Worm (Caenorhabditis elegans) whole organism, L1 larva: Measurements from ENCODE around the gene moc-2.
A peak's percentile ranks its signal among the peaks of the same experiment; 100 is the strongest.

Source experiments
- C04F5.9 ChIP-seq: sonication (generic microtip); optimal IDR thresholded peaks from 2 replicates; lab custom pipeline; 2016; ENCODE audit warnings: missing genetic modification characterization, missing compliant biosample characterization
- C34B4.2 ChIP-seq: sonication (generic microtip); optimal IDR thresholded peaks from 2 replicates; lab custom pipeline; 2017; ENCODE audit warnings: mild to moderate bottlenecking, missing genetic modification characterization, missing compliant biosample characterization
- ama-1 ChIP-seq: fragments of 150-350 bp; optimal IDR thresholded peaks from 2 replicates; lab custom pipeline; 2014
- blmp-1 ChIP-seq: fragments of 150-350 bp; optimal IDR thresholded peaks from 2 replicates; lab custom pipeline; 2014; ENCODE audit warnings: missing biosample characterization, missing genetic modification characterization
- ceh-63 ChIP-seq: fragments of 200-800 bp; sonication (Bioruptor generic); optimal IDR thresholded peaks from 2 replicates; lab custom pipeline; 2018; ENCODE audit warnings: mild to moderate bottlenecking, missing genetic modification characterization, missing compliant biosample characterization
- ceh-90 ChIP-seq: sonication (generic microtip); optimal IDR thresholded peaks from 2 replicates; lab custom pipeline; 2016; ENCODE audit warnings: missing genetic modification characterization, missing compliant biosample characterization
- ces-1 ChIP-seq: fragments of 150-350 bp; optimal IDR thresholded peaks from 2 replicates; lab custom pipeline; 2014; ENCODE audit warnings: missing biosample characterization, missing genetic modification reagents, missing genetic modification characterization
- dpl-1 ChIP-seq, 3 experiments: fragments of 150-350 bp in 2 of 3; sonication (generic microtip) in 1 of 3; optimal IDR thresholded peaks; 2 replicates each; lab custom pipeline; 2014 to 2017; ENCODE audit warnings: missing biosample characterization in 3 of 3, missing genetic modification characterization in 3 of 3, missing genetic modification reagents in 3 of 3
- dsc-1 ChIP-seq: sonication (generic microtip); optimal IDR thresholded peaks from 2 replicates; lab custom pipeline; 2016; ENCODE audit warnings: mild to moderate bottlenecking, missing genetic modification characterization, missing compliant biosample characterization
- efl-1 ChIP-seq, 4 experiments: fragments of 150-350 bp; optimal IDR thresholded peaks in 3 of 4; peaks in 1 of 4; 1 replicate in 1 of 4; 2 replicates in 3 of 4; lab custom pipeline; 2014; ENCODE audit warnings: missing biosample characterization in 2 of 4, missing genetic modification characterization in 2 of 4, missing genetic modification reagents in 2 of 4
- elt-2 ChIP-seq: sonication (generic microtip); optimal IDR thresholded peaks from 2 replicates; lab custom pipeline; 2016; ENCODE audit warnings: missing genetic modification characterization, mild to moderate bottlenecking, inconsistent platforms, missing compliant biosample characterization, missing genetic modification reagents
- ets-5 ChIP-seq: fragments of 200-800 bp; sonication (Bioruptor generic); IDR thresholded peaks from 2 replicates; pipeline ENCODE4 v1.3.6; 2022; ENCODE audit warnings: missing genetic modification characterization, missing compliant biosample characterization
- fkh-10 ChIP-seq: sonication (generic microtip); optimal IDR thresholded peaks from 2 replicates; lab custom pipeline; 2017; ENCODE audit warnings: missing biosample characterization, missing genetic modification reagents, missing genetic modification characterization
- fkh-4 ChIP-seq: sonication (generic microtip); optimal IDR thresholded peaks from 2 replicates; lab custom pipeline; 2016; ENCODE audit warnings: missing compliant biosample characterization, missing genetic modification characterization, borderline replicate concordance
- fos-1 ChIP-seq: fragments of 150-350 bp; optimal IDR thresholded peaks from 2 replicates; lab custom pipeline; 2014; ENCODE audit warnings: missing biosample characterization, missing genetic modification characterization
- hlh-4 ChIP-seq: sonication (generic microtip); optimal IDR thresholded peaks from 2 replicates; lab custom pipeline; 2016; ENCODE audit warnings: mild to moderate bottlenecking, missing genetic modification characterization, missing compliant biosample characterization
- jun-1 ChIP-seq: fragments of 150-350 bp; optimal IDR thresholded peaks from 2 replicates; lab custom pipeline; 2014; ENCODE audit warnings: missing biosample characterization, missing genetic modification reagents, missing genetic modification characterization
- lin-13 ChIP-seq: fragments of 150-350 bp; optimal IDR thresholded peaks from 2 replicates; lab custom pipeline; 2014; ENCODE audit warnings: missing biosample characterization, missing genetic modification reagents, missing genetic modification characterization
- lin-14 ChIP-seq: fragments of 200-800 bp; sonication (Bioruptor generic); optimal IDR thresholded peaks from 2 replicates; lab custom pipeline; 2018; ENCODE audit warnings: mild to moderate bottlenecking, missing genetic modification characterization, moderate library complexity, missing compliant biosample characterization
- lin-35 ChIP-seq, 2 experiments: fragments of 150-350 bp; optimal IDR thresholded peaks; 2 replicates each; lab custom pipeline; 2014; ENCODE audit warnings: missing biosample characterization in 2 of 2, missing genetic modification characterization in 2 of 2, missing genetic modification reagents in 2 of 2
- lin-39 ChIP-seq: fragments of 150-350 bp; optimal IDR thresholded peaks from 2 replicates; lab custom pipeline; 2014; ENCODE audit warnings: missing biosample characterization, missing genetic modification reagents, missing genetic modification characterization
- lsy-2 ChIP-seq, 2 experiments: fragments of 150-350 bp; optimal IDR thresholded peaks; 2 replicates each; lab custom pipeline; 2014; ENCODE audit warnings: missing biosample characterization in 2 of 2, missing genetic modification characterization in 2 of 2
- mab-9 ChIP-seq: fragments of 200-800 bp; sonication (Bioruptor generic); IDR thresholded peaks from 2 replicates; pipeline ENCODE4 v1.3.6; 2022; ENCODE audit warnings: missing genetic modification reagents, missing genetic modification characterization, missing compliant biosample characterization
- mep-1 ChIP-seq: fragments of 150-350 bp; optimal IDR thresholded peaks from 2 replicates; lab custom pipeline; 2014; ENCODE audit warnings: missing biosample characterization, missing genetic modification characterization
- nhr-19 ChIP-seq: fragments of 200-800 bp; sonication (Bioruptor generic); conservative IDR thresholded peaks from 2 replicates; pipeline ENCODE4 v1.3.6; 2022; ENCODE audit warnings: missing genetic modification characterization, missing compliant biosample characterization
- nhr-20 ChIP-seq: sonication (generic microtip); optimal IDR thresholded peaks from 2 replicates; lab custom pipeline; 2016; ENCODE audit warnings: mild to moderate bottlenecking, missing genetic modification characterization, missing compliant biosample characterization
- nhr-28 ChIP-seq: fragments of 150-350 bp; optimal IDR thresholded peaks from 2 replicates; lab custom pipeline; 2014; ENCODE audit warnings: missing biosample characterization, missing genetic modification characterization
- nhr-71 ChIP-seq: sonication (generic microtip); optimal IDR thresholded peaks from 2 replicates; lab custom pipeline; 2016; ENCODE audit warnings: mild to moderate bottlenecking, missing genetic modification characterization, moderate library complexity, missing compliant biosample characterization
- nhr-76 ChIP-seq: sonication (generic microtip); optimal IDR thresholded peaks from 2 replicates; lab custom pipeline; 2017; ENCODE audit warnings: missing biosample characterization, missing genetic modification characterization
- nhr-77 ChIP-seq: fragments of 150-350 bp; optimal IDR thresholded peaks from 2 replicates; lab custom pipeline; 2014; ENCODE audit warnings: missing biosample characterization, missing genetic modification characterization
- pag-3 ChIP-seq: sonication (generic microtip); optimal IDR thresholded peaks from 2 replicates; lab custom pipeline; 2017; ENCODE audit warnings: missing genetic modification characterization, mild to moderate bottlenecking, missing compliant biosample characterization, antibody characterized with exemption, borderline replicate concordance; ENCODE audit not compliant: insufficient read depth
- pax-3 ChIP-seq: fragments of 200-800 bp; sonication (Bioruptor generic); optimal IDR thresholded peaks from 2 replicates; lab custom pipeline; 2018; ENCODE audit warnings: mild to moderate bottlenecking, missing genetic modification characterization, moderate library complexity, missing compliant biosample characterization
- pqm-1 ChIP-seq: sonication (generic microtip); optimal IDR thresholded peaks from 3 replicates; lab custom pipeline; 2017; ENCODE audit warnings: missing biosample characterization, missing genetic modification characterization
- rnt-1 ChIP-seq: sonication (generic microtip); optimal IDR thresholded peaks from 2 replicates; lab custom pipeline; 2016; ENCODE audit warnings: mild to moderate bottlenecking, missing genetic modification characterization, moderate library complexity, missing compliant biosample characterization
- snpc-4 ChIP-seq: fragments of 150-350 bp; optimal IDR thresholded peaks from 2 replicates; lab custom pipeline; 2014; ENCODE audit warnings: missing biosample characterization, missing genetic modification characterization
- tbx-2 ChIP-seq: sonication (generic microtip); optimal IDR thresholded peaks from 2 replicates; lab custom pipeline; 2016; ENCODE audit warnings: missing genetic modification characterization, missing compliant biosample characterization
- unc-30 ChIP-seq: sonication (generic microtip); optimal IDR thresholded peaks from 2 replicates; lab custom pipeline; 2017; ENCODE audit warnings: missing biosample characterization, missing genetic modification characterization
- unc-86 ChIP-seq: sonication (generic microtip); optimal IDR thresholded peaks from 2 replicates; lab custom pipeline; 2016; ENCODE audit warnings: missing genetic modification characterization, missing compliant biosample characterization
- vab-15 ChIP-seq: sonication (generic microtip); optimal IDR thresholded peaks from 2 replicates; lab custom pipeline; 2017; ENCODE audit warnings: missing genotype, mild to moderate bottlenecking, missing genetic modification characterization, missing compliant biosample characterization
- zag-1 ChIP-seq: fragments of 150-350 bp; optimal IDR thresholded peaks from 2 replicates; lab custom pipeline; 2014; ENCODE audit warnings: missing biosample characterization, missing genetic modification characterization
- ztf-4 ChIP-seq: fragments of 150-350 bp; optimal IDR thresholded peaks from 2 replicates; lab custom pipeline; 2014; ENCODE audit warnings: missing biosample characterization, missing genetic modification characterization

moc-2 gene

DNA sequence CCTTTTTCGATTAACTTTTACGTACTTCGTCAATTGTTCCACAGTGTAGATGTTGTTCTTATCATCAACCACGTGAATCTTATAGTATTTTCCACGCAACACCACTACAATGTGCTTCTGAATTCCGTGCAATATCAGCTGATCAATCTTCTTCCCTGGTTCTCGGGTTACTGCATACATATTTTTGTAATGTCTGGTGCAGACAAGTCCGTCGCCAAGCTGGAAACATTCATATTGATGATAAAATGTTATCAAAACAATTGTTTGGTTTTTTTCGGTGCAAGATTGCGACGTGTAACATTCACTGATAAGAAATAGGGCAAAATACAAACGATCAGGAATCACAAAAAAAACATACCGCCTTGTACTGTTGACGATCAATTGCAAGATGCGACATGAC, 11.5 kb downstream of the moc-2 start:
- no peak for TF ChIP-seq ces-1 (GFP tag; lab: Kevin White, UChicago)
- no peak for TF ChIP-seq C34B4.2 (tag; lab: Kevin White, UChicago)
- no peak for TF ChIP-seq nhr-76
- TF ChIP-seq elt-2 (tag; lab: Kevin White, UChicago), result peak; percentile 67
- no peak for TF ChIP-seq ceh-90 (tag; lab: Kevin White, UChicago)
- no peak for TF ChIP-seq fkh-10 (GFP tag; lab: Kevin White, UChicago)
- TF ChIP-seq nhr-71 (tag; lab: Kevin White, UChicago), result no peak
- no peak for TF ChIP-seq hlh-4
- TF ChIP-seq lin-35 (GFP tag; optimal IDR thresholded peaks at IDR 0.05; lab: Kevin White, UChicago), result peak in 1 of 2 experiments; percentile 8

DNA sequence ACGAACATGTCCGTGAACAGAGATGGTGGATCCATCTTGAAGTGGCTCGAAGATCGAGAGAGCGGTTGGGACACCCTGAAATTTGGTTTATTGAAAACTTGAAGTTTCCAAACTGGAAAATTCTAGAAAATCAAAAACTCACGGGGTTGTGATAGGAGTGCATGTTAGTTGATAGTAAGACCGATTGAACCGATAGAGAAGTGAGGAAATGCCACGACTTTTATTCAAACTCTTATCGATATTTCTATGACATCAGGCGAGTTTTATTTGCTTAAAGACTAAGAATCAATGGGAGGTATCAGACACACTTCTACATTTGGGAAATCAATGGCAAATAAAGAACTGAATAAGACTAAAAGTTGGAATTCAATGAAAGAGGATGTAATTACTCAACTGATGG, 15.1 kb downstream of the moc-2 start, which contains the start of gene lec-10:
Gene lec-10 (minus strand): TSS at position 272 of the 400 bp plus-strand sequence.
- no peak for TF ChIP-seq ama-1 (lab: Kevin White, UChicago)
- peak in 1 of 2 experiments; percentile 47 for TF ChIP-seq lin-35 (GFP tag; optimal IDR thresholded peaks at IDR 0.05; lab: Kevin White, UChicago)
- peak; percentile 39 for TF ChIP-seq jun-1
- TF ChIP-seq elt-2 (tag; lab: Kevin White, UChicago), result peak; percentile 87
- no peak for TF ChIP-seq ceh-63
- TF ChIP-seq ztf-4 (tag; lab: Kevin White, UChicago), result no peak
- no peak for TF ChIP-seq rnt-1 (tag; lab: Kevin White, UChicago)
- TF ChIP-seq nhr-20 (tag; lab: Kevin White, UChicago), result peak; percentile 5
- TF ChIP-seq mab-9 (GFP tag; lab: Robert Waterston, UW), result no peak
- TF ChIP-seq pqm-1, result peak; percentile 81
- no peak for TF ChIP-seq ets-5 (GFP tag; lab: Robert Waterston, UW)

DNA sequence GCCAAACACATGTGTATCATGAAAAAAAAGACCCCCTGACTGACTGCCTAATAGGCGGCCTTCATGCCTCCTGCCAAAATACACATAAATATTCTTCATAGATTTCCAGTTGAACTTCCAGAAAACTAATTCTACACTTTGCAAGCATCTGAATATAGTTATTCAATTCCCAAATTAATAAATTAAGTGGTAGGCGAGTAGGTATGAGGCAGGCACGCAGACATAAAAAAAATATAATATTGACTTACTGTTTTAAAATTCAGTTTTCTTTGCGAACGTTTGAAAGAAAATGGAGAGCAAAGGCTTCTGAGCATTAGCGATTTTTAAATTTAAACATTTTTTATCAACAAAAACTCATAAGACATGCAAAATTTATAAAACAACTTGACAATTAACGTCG, 16.1 kb downstream of the moc-2 start:
- TF ChIP-seq elt-2 (tag; lab: Kevin White, UChicago) (peak; percentile 46), dsc-1 (tag; lab: Kevin White, UChicago) (no peak)

DNA sequence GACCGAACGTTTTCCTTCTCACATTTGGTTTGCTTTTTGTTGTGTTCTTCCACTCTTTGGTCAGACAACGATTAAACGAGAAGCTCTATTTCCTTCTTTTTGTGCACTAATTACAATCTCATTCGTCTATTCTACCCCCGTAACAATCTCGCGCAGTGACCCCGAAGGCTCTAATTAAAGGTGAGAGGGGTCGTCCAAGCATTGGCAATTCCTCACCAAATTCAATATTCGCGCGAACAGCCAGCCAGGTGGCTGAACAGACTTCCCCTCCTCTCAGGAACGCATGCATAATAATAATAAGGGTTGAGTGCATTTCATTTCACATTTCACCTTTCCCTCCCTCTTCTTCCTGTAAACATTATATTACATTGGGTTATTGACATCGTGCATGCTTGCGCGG, 18.9 kb downstream of the moc-2 start:
- no peak for TF ChIP-seq efl-1 (optimal IDR thresholded peaks at IDR 0.05; lab: Kevin White, UChicago)
- no peak for TF ChIP-seq efl-1 (GFP tag; optimal IDR thresholded peaks at IDR 0.05 in 1 of 2; lab: Kevin White, UChicago)
- TF ChIP-seq unc-30 (tag; lab: Kevin White, UChicago), result no peak

DNA sequence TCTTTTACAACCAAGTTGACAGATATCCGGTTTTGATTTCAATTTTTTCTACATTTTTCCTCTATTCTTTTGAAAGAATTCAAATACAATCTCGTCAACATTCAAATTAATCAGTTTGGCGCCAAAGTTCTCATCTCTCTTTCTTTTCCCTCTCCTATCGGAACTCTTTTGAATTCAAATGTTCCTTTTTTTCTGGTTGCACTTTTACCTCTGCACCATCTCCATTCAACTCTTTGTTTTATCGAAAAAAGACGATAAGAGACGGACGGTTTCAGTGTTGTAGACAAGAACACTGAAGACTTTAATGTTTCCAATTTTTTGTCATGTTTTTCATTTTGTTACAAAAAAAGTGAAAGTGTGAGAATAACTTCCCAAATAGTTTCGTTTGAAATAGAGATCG, 28.0 kb downstream of the moc-2 start:
- TF ChIP-seq dpl-1 (GFP tag; optimal IDR thresholded peaks at IDR 0.05; lab: Kevin White, UChicago) (peak in 1 of 3 experiments; percentile 14), pax-3 (tag; lab: Kevin White, UChicago) (no peak), blmp-1 (peak; percentile 13), efl-1 (optimal IDR thresholded peaks at IDR 0.05; lab: Kevin White, UChicago) (peak in 1 of 2 experiments; percentile 0), efl-1 (GFP tag; optimal IDR thresholded peaks at IDR 0.05 in 1 of 2; lab: Kevin White, UChicago) (peak; percentile 23 to 83), snpc-4 (tag; lab: Kevin White, UChicago) (no peak)
- TF ChIP-seq, all 84 proteins: peak for 3

DNA sequence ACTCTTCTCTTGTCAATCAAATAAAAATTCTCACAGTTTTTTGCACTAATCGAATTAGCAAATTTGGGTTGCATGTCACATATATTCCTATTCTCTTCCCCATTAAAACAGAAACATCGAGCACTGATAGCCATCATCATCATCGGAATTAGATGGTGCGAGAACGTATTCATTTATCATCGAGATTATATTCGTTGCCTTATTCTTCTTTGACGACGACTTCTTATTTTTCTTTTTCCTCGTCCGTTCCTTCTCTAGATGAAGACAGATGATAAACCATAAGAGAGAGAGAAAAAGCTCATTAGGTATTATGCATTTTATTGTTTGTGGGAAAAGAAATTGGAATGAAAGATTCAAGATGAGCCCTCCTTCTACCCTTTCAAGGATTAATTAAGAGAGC, 32.8 kb downstream of the moc-2 start:
- TF ChIP-seq C04F5.9, result no peak
- no peak for TF ChIP-seq unc-86 (tag; lab: Kevin White, UChicago)
- no peak for TF ChIP-seq tbx-2 (tag; lab: Kevin White, UChicago)
- no peak for TF ChIP-seq fos-1 (tag; lab: Kevin White, UChicago)
- no peak for TF ChIP-seq lin-13 (GFP tag; lab: Kevin White, UChicago)

DNA sequence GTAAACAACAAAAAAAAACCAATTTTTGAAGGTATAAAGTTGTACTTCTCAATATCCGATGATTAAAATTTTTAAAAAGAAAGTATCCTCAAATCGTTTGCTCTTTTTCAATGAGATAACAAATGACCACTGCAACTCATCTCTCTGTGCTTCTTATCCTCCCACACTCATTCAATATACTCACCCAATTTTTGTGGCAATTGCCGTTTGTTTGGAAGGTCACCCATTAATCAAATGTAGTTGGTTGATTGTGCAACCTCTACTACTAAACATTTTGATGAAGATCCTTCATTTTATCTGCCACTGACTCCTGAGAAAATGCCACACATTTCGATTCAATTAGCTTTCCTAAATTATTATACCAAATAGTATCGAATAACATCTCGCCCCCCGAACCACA, 36.3 kb downstream of the moc-2 start:
- TF ChIP-seq fkh-4 (tag; lab: Kevin White, UChicago) (no peak), nhr-19 (no peak), snpc-4 (tag; lab: Kevin White, UChicago) (no peak), vab-15 (no peak), pag-3 (peak; percentile 96), nhr-28 (no peak), lin-39 (tag; lab: Kevin White, UChicago) (peak; percentile 26), nhr-71 (tag; lab: Kevin White, UChicago) (peak; percentile 22), lin-14 (GFP tag; lab: Kevin White, UChicago) (peak; percentile 69), mep-1 (tag; lab: Kevin White, UChicago) (no peak), nhr-77 (tag; lab: Kevin White, UChicago) (no peak), lsy-2 (tag; optimal IDR thresholded peaks at IDR 0.05; lab: Kevin White, UChicago) (peak in 1 of 2 experiments; percentile 12), rnt-1 (tag; lab: Kevin White, UChicago) (peak; percentile 76), zag-1 (tag; lab: Kevin White, UChicago) (no peak)
